Fruit fly (Drosophila melanogaster) whole organism, embryonic: ENCODE data around the gene CG3224.

Experiments used
- Abd-B ChIP-seq: fragments of 200-800 bp; sonication (Bioruptor generic); optimal IDR thresholded peaks from 2 replicates; lab custom pipeline; 2018; ENCODE audit warnings: missing biosample characterization, mild to moderate bottlenecking, missing genetic modification characterization, moderate library complexity
- BEAF-32 ChIP-seq: fragments of 200-800 bp; sonication (Bioruptor generic); optimal IDR thresholded peaks from 3 replicates; lab custom pipeline; 2017; ENCODE audit warnings: missing biosample characterization, missing genetic modification characterization, mild to moderate bottlenecking, moderate library complexity, missing genetic modification reagents
- CG10274 ChIP-seq: fragments of 200-800 bp; sonication (Bioruptor generic); optimal IDR thresholded peaks from 3 replicates; lab custom pipeline; 2017; ENCODE audit warnings: missing biosample characterization, mild to moderate bottlenecking, missing genetic modification characterization
- CG10462 ChIP-seq: fragments of 200-800 bp; sonication (Bioruptor generic); optimal IDR thresholded peaks from 2 replicates; lab custom pipeline; 2016; ENCODE audit warnings: missing biosample characterization, missing genetic modification characterization
- CG13287 ChIP-seq: fragments of 200-800 bp; sonication (Bioruptor generic); IDR thresholded peaks from 2 replicates; pipeline ENCODE4 v1.3.6; 2022; ENCODE audit warnings: missing biosample characterization, missing genetic modification characterization; ENCODE audit not compliant: partially characterized antibody
- CG15696 ChIP-seq: fragments of 200-800 bp; sonication (Bioruptor generic); optimal IDR thresholded peaks from 2 replicates; lab custom pipeline; 2019; ENCODE audit warnings: missing biosample characterization, mild to moderate bottlenecking, missing genetic modification characterization, moderate library complexity
- CG16863 ChIP-seq: fragments of 200-800 bp; sonication (Bioruptor generic); optimal IDR thresholded peaks from 3 replicates; lab custom pipeline; 2016; ENCODE audit warnings: missing biosample characterization, missing genetic modification characterization
- CG2116 ChIP-seq: fragments of 200-800 bp; sonication (Bioruptor generic); optimal IDR thresholded peaks from 3 replicates; lab custom pipeline; 2018; ENCODE audit warnings: missing biosample characterization, mild to moderate bottlenecking, missing genetic modification characterization
- CG2202 ChIP-seq: fragments of 200-800 bp; sonication (Bioruptor generic); optimal IDR thresholded peaks from 2 replicates; lab custom pipeline; 2018; ENCODE audit warnings: missing biosample characterization, mild to moderate bottlenecking, missing genetic modification characterization
- CG6813 ChIP-seq: fragments of 200-800 bp; sonication (Bioruptor generic); optimal IDR thresholded peaks from 2 replicates; lab custom pipeline; 2017; ENCODE audit warnings: missing biosample characterization, missing genetic modification characterization, mild to moderate bottlenecking, moderate library complexity, missing genetic modification reagents
- CG7928 ChIP-seq: fragments of 200-800 bp; sonication (Bioruptor generic); optimal IDR thresholded peaks from 2 replicates; lab custom pipeline; 2017; ENCODE audit warnings: missing biosample characterization, mild to moderate bottlenecking, missing genetic modification characterization
- CG9797 ChIP-seq: fragments of 200-800 bp; sonication (Bioruptor generic); optimal IDR thresholded peaks from 3 replicates; lab custom pipeline; 2018; ENCODE audit warnings: missing biosample characterization, mild to moderate bottlenecking, missing genetic modification characterization
- CkIIα-i1 ChIP-seq: fragments of 200-800 bp; sonication (Bioruptor generic); IDR thresholded peaks from 2 replicates; pipeline ENCODE4 v1.3.6; 2022; ENCODE audit warnings: missing biosample characterization, missing genetic modification characterization
- Deaf1 ChIP-seq: fragments of 200-800 bp; optimal IDR thresholded peaks from 3 replicates; lab custom pipeline; 2019; ENCODE audit warnings: missing biosample characterization, mild to moderate bottlenecking, missing genetic modification characterization, moderate library complexity
- Dp ChIP-seq: fragments of 200-800 bp; sonication (Bioruptor generic); optimal IDR thresholded peaks from 2 replicates; lab custom pipeline; 2018; ENCODE audit warnings: missing biosample characterization, mild to moderate bottlenecking, missing genetic modification characterization, moderate library complexity
- ERR ChIP-seq: fragments of 200-800 bp; sonication (Bioruptor generic); optimal IDR thresholded peaks from 2 replicates; lab custom pipeline; 2016; ENCODE audit warnings: missing biosample characterization, missing genetic modification characterization
- Ets65A ChIP-seq: fragments of 200-800 bp; sonication (Bioruptor generic); peaks from one replicate; lab custom pipeline; 2016; ENCODE audit warnings: missing biosample characterization, missing genetic modification characterization
- Fer1 ChIP-seq: fragments of 200-800 bp; sonication (Bioruptor generic); optimal IDR thresholded peaks from 2 replicates; lab custom pipeline; 2017; ENCODE audit warnings: missing biosample characterization, mild to moderate bottlenecking, missing genetic modification characterization
- Med ChIP-seq: fragments of 200-800 bp; sonication (Bioruptor generic); peaks from one replicate; lab custom pipeline; 2016; ENCODE audit warnings: missing biosample characterization, missing genetic modification characterization, mild to moderate bottlenecking, inconsistent platforms, moderate library complexity
- Poxn ChIP-seq: fragments of 200-800 bp; sonication (Bioruptor generic); IDR thresholded peaks from 2 replicates; pipeline ENCODE4 v1.3.6; 2022; ENCODE audit warnings: missing biosample characterization, missing genetic modification characterization
- Scr ChIP-seq: fragments of 200-800 bp; sonication (Bioruptor generic); IDR thresholded peaks from 2 replicates; pipeline ENCODE4 v1.3.6; 2022; ENCODE audit warnings: missing biosample characterization, missing genetic modification characterization; ENCODE audit not compliant: partially characterized antibody
- amos ChIP-seq: fragments of 200-800 bp; sonication (Bioruptor generic); IDR thresholded peaks from 2 replicates; pipeline ENCODE4 v1.3.6; 2022; ENCODE audit warnings: missing biosample characterization, missing genetic modification characterization; ENCODE audit not compliant: partially characterized antibody
- aop ChIP-seq: fragments of 200-800 bp; sonication (Bioruptor generic); IDR thresholded peaks from 2 replicates; pipeline ENCODE4 v1.3.6; 2022; ENCODE audit warnings: missing biosample characterization, missing genetic modification characterization
- ato ChIP-seq: fragments of 200-800 bp; sonication (Bioruptor generic); IDR thresholded peaks from 2 replicates; pipeline ENCODE4 v1.3.6; 2022; ENCODE audit warnings: missing biosample characterization, missing genetic modification characterization; ENCODE audit not compliant: partially characterized antibody
- bab2 ChIP-seq: fragments of 200-800 bp; sonication (Bioruptor generic); optimal IDR thresholded peaks from 2 replicates; lab custom pipeline; 2016; ENCODE audit warnings: missing biosample characterization, missing genetic modification characterization
- bbx ChIP-seq: fragments of 200-800 bp; sonication (Bioruptor generic); IDR thresholded peaks from 2 replicates; pipeline ENCODE4 v1.3.6; 2022; ENCODE audit warnings: missing biosample characterization, missing genetic modification characterization; ENCODE audit not compliant: partially characterized antibody
- caup ChIP-seq: fragments of 200-800 bp; sonication (Bioruptor generic); optimal IDR thresholded peaks from 3 replicates; lab custom pipeline; 2017; ENCODE audit warnings: missing biosample characterization, mild to moderate bottlenecking, missing genetic modification characterization, moderate library complexity; ENCODE audit not compliant: severe bottlenecking
- chinmo ChIP-seq: fragments of 200-800 bp; sonication (Bioruptor generic); IDR thresholded peaks from 4 replicates; pipeline ENCODE4 v1.3.6; 2022; ENCODE audit warnings: missing biosample characterization, missing genetic modification characterization; ENCODE audit not compliant: partially characterized antibody
- chm ChIP-seq: fragments of 200-800 bp; sonication (Bioruptor generic); IDR thresholded peaks from 2 replicates; pipeline ENCODE4 v1.3.6; 2022; ENCODE audit warnings: missing biosample characterization, missing genetic modification characterization
- chn ChIP-seq: fragments of 200-800 bp; sonication (Bioruptor generic); optimal IDR thresholded peaks from 2 replicates; lab custom pipeline; 2016; ENCODE audit warnings: missing biosample characterization, missing genetic modification characterization
- emc ChIP-seq: fragments of 200-800 bp; sonication (Bioruptor generic); optimal IDR thresholded peaks from 2 replicates; lab custom pipeline; 2016; ENCODE audit warnings: missing biosample characterization, missing genetic modification characterization
- grn ChIP-seq: fragments of 200-800 bp; sonication (Bioruptor generic); optimal IDR thresholded peaks from 3 replicates; lab custom pipeline; 2017; ENCODE audit warnings: missing biosample characterization, missing genetic modification characterization
- gsb-n ChIP-seq: fragments of 200-800 bp; sonication (Bioruptor generic); optimal IDR thresholded peaks from 3 replicates; lab custom pipeline; 2018; ENCODE audit warnings: missing biosample characterization, mild to moderate bottlenecking, missing genetic modification characterization
- kni ChIP-seq: fragments of 200-800 bp; sonication (Bioruptor generic); optimal IDR thresholded peaks from 3 replicates; lab custom pipeline; 2017; ENCODE audit warnings: mild to moderate bottlenecking, missing biosample characterization, missing genetic modification reagents, missing genetic modification characterization
- knrl ChIP-seq: fragments of 200-800 bp; sonication (Bioruptor generic); IDR thresholded peaks from 3 replicates; pipeline ENCODE4 v1.3.6; 2022; ENCODE audit warnings: missing biosample characterization, missing genetic modification characterization; ENCODE audit not compliant: partially characterized antibody
- mld ChIP-seq: fragments of 200-800 bp; sonication (Bioruptor generic); IDR thresholded peaks from 3 replicates; pipeline ENCODE4 v1.3.6; 2022; ENCODE audit warnings: missing biosample characterization, missing genetic modification characterization; ENCODE audit not compliant: partially characterized antibody
- nerfin-2 ChIP-seq: fragments of 200-800 bp; sonication (Bioruptor generic); IDR thresholded peaks from 2 replicates; pipeline ENCODE4 v1.3.6; 2022; ENCODE audit warnings: missing biosample characterization, missing genetic modification characterization; ENCODE audit not compliant: partially characterized antibody
- nmo ChIP-seq: fragments of 200-800 bp; sonication (Bioruptor generic); optimal IDR thresholded peaks from 2 replicates; lab custom pipeline; 2018; ENCODE audit warnings: missing biosample characterization, mild to moderate bottlenecking, missing genetic modification characterization, moderate library complexity
- onecut ChIP-seq: fragments of 200-800 bp; sonication (Bioruptor generic); IDR thresholded peaks from 2 replicates; pipeline ENCODE4 v1.3.6; 2022; ENCODE audit warnings: missing biosample characterization, missing genetic modification characterization
- rib ChIP-seq: fragments of 200-800 bp; sonication (Bioruptor generic); IDR thresholded peaks from 2 replicates; pipeline ENCODE4 v1.3.6; 2022; ENCODE audit warnings: missing biosample characterization, missing genetic modification characterization
- sna ChIP-seq: fragments of 200-800 bp; sonication (Bioruptor generic); IDR thresholded peaks from 2 replicates; pipeline ENCODE4 v1.3.6; 2022; ENCODE audit warnings: missing biosample characterization, missing genetic modification characterization; ENCODE audit not compliant: partially characterized antibody
- trem ChIP-seq: fragments of 200-800 bp; optimal IDR thresholded peaks from 3 replicates; lab custom pipeline; 2019; ENCODE audit warnings: missing biosample characterization, mild to moderate bottlenecking, missing genetic modification characterization, moderate library complexity
- ttk ChIP-seq: fragments of 200-800 bp; sonication (Bioruptor generic); IDR thresholded peaks from 2 replicates; pipeline ENCODE4 v2.1.2; 2022; ENCODE audit warnings: missing biosample characterization, missing genetic modification characterization
- vnd ChIP-seq: fragments of 200-800 bp; sonication (Bioruptor generic); IDR thresholded peaks from 3 replicates; pipeline ENCODE4 v1.3.6; 2022; ENCODE audit warnings: missing biosample characterization, missing genetic modification characterization; ENCODE audit not compliant: partially characterized antibody
- vvl ChIP-seq: fragments of 200-800 bp; sonication (Bioruptor generic); IDR thresholded peaks from 2 replicates; pipeline ENCODE4 v1.3.6; 2022; ENCODE audit warnings: missing biosample characterization, missing genetic modification characterization

CG3224 gene

dm6 chrX:6687267-6687666 is 26.0 kb upstream of the CG3224 start, which contains the start of gene CG44303 (continued):
- TF ChIP-seq CkIIα-i1 (GFP tag; lab: Robert Waterston, UW) (no peak), ERR (GFP tag; lab: Kevin White, UChicago) (no peak), CG15696 (tag; lab: Kevin White, UChicago) (no peak), CG6813 (GFP tag; lab: Kevin White, UChicago) (no peak), CG7928 (peak; percentile 83), bbx (GFP tag; lab: Robert Waterston, UW) (peak; percentile 74)
- TF ChIP-seq, all 482 proteins: peak for 35

dm6 chrX:6683635-6684499 is 22.6 kb upstream of the CG3224 start, which contains the start of gene Pink1:
TSS of gene Pink1 (plus strand) at chrX:6683798.
- TF ChIP-seq Med (peak; percentile 59), caup (GFP tag; lab: Kevin White, UChicago) (no peak), Ets65A (GFP tag; lab: Kevin White, UChicago) (no peak), gsb-n (tag; lab: Kevin White, UChicago) (no peak), CG10462 (GFP tag; lab: Kevin White, UChicago) (no peak), CG9797 (peak; percentile 42), CG16863 (GFP tag; lab: Kevin White, UChicago) (no peak), bab2 (GFP tag; lab: Kevin White, UChicago) (no peak), vnd (GFP tag; lab: Robert Waterston, UW) (peak; percentile 15; the same call in 1 of the 3 replicates), CG10274 (no peak), kni (GFP tag; lab: Kevin White, UChicago) (no peak), mld (GFP tag; lab: Robert Waterston, UW) (no peak), ttk (GFP tag; lab: Robert Waterston, UW) (no peak), Deaf1 (peak; percentile 89), Scr (GFP tag; lab: Robert Waterston, UW) (peak; percentile 46), CG2202 (no peak), grn (GFP tag; lab: Kevin White, UChicago) (no peak), onecut (GFP tag; lab: Robert Waterston, UW) (peak; percentile 44; the same call in 1 of the 2 replicates), rib (peak; percentile 65; the same call in 1 of the 2 replicates), ato (GFP tag; lab: Robert Waterston, UW) (peak; percentile 60; the same call in 1 of the 2 replicates), Abd-B (GFP tag; lab: Kevin White, UChicago) (peak; percentile 2), aop (GFP tag; lab: Robert Waterston, UW) (no peak), trem (tag; lab: Kevin White, UChicago) (peak; percentile 0), chinmo (GFP tag; lab: Robert Waterston, UW) (peak; percentile 62; the same call in 1 of the 4 replicates), amos (GFP tag; lab: Robert Waterston, UW) (peak; percentile 64), CG2116 (GFP tag; lab: Kevin White, UChicago) (peak; percentile 51), Fer1 (GFP tag; lab: Kevin White, UChicago) (peak; percentile 23), knrl (GFP tag; lab: Robert Waterston, UW) (peak; percentile 57), BEAF-32 (peak; percentile 72), Dp (GFP tag; lab: Kevin White, UChicago) (peak; percentile 12), emc (GFP tag; lab: Kevin White, UChicago) (no peak), nmo (GFP tag; lab: Kevin White, UChicago) (no peak), CG13287 (GFP tag; lab: Robert Waterston, UW) (no peak; the same call in 1 of the 2 replicates), vvl (GFP tag; lab: Robert Waterston, UW) (no peak), Poxn (no peak), nerfin-2 (peak; percentile 56), chn (GFP tag; lab: Kevin White, UChicago) (no peak), chm (no peak), CkIIα-i1 (GFP tag; lab: Robert Waterston, UW) (no peak), sna (GFP tag; lab: Robert Waterston, UW) (0 out of 2 replicates have a peak, but pooled peaks have one; percentile 34)
